Worm (Caenorhabditis elegans): Measurements from ENCODE around the gene ttr-50.

ttr-50 gene

DNA sequence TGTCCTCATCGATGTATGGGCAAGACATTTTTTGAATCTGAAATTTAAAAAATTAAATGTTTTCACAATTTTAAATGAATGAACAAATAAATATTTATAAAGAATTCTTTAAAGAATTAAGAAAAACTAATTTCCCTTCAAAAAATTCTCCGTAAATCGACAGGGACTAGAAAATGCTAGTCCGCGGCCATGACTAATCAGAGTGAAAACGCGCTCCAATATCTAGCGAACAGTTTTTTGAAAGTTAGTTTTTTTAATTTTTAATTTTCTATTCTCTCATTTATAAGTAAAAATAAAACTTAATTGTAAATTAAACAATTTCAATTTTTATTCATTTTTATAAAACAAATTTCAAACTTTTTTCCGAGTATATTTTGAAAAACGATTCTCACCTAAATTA is 48.0 kb downstream of the ttr-50 start:
- TF ChIP-seq nfya-2 (GFP tag; IDR thresholded peaks at IDR 0.05) (no peak), attf-5 (GFP tag; optimal IDR thresholded peaks at IDR 0.05) (no peak), rpc-1 (optimal IDR thresholded peaks at IDR 0.05) (no peak), rpc-1 (tag; optimal IDR thresholded peaks at IDR 0.05) (no peak), rec-8 (tag; optimal IDR thresholded peaks at IDR 0.05) (no peak), madf-6 (GFP tag; IDR thresholded peaks at IDR 0.05) (peak; percentile 42; the same call in 1 of the 2 replicates), D2030.7 (GFP tag; IDR thresholded peaks at IDR 0.05) (peak; percentile 47; the same call in 1 of the 2 replicates), lin-35 (GFP tag; optimal IDR thresholded peaks at IDR 0.05) (peak in 1 of 3 experiments; percentile 57), lin-40 (tag; optimal IDR thresholded peaks at IDR 0.05) (no peak), B0035.1 (tag; optimal IDR thresholded peaks at IDR 0.05) (no peak), die-1 (tag; optimal IDR thresholded peaks at IDR 0.05) (no peak), snpc-1.1 (tag; optimal IDR thresholded peaks at IDR 0.05; ENCODE audit: insufficient read depth) (no peak), repo-1 (tag; optimal IDR thresholded peaks at IDR 0.05) (no peak), ama-1 (optimal IDR thresholded peaks at IDR 0.05) (no peak), ama-1 (GFP tag; optimal IDR thresholded peaks at IDR 0.05) (peak in 1 of 2 experiments; percentile 28), somi-1 (GFP tag; optimal IDR thresholded peaks at IDR 0.05) (no peak), dpff-1 (tag; optimal IDR thresholded peaks at IDR 0.05) (no peak), snpc-1.3 (tag; optimal IDR thresholded peaks at IDR 0.05; ENCODE audit: insufficient read depth) (peak; percentile 8), tbp1 (GFP tag; optimal IDR thresholded peaks at IDR 0.05) (no peak), ceh-100 (GFP tag; IDR thresholded peaks at IDR 0.05) (no peak), nhr-90 (tag; optimal IDR thresholded peaks at IDR 0.05) (no peak), B0336.3 (GFP tag; IDR thresholded peaks at IDR 0.05) (no peak), Y53G8AR.9 (GFP tag; conservative IDR thresholded peaks at IDR 0.05) (no peak), nfyb-1 (GFP tag; IDR thresholded peaks at IDR 0.05) (0 out of 2 replicates have a peak, but pooled peaks have one; percentile 27), rcor-1 (GFP tag; IDR thresholded peaks at IDR 0.05) (no peak), pbrm-1 (GFP tag; IDR thresholded peaks at IDR 0.05) (no peak), F57A8.1 (GFP tag; optimal IDR thresholded peaks at IDR 0.05) (no peak), pha-4 (tag; optimal IDR thresholded peaks at IDR 0.05) (no peak), F23B12.7 (tag; optimal IDR thresholded peaks at IDR 0.05; ENCODE audit: insufficient read depth) (peak; percentile 27), chd-7 (tag; optimal IDR thresholded peaks at IDR 0.05) (no peak), ets-4 (GFP tag; optimal IDR thresholded peaks at IDR 0.05) (no peak), dpl-1 (GFP tag; optimal IDR thresholded peaks at IDR 0.05) (no peak), ceh-91 (GFP tag; IDR thresholded peaks at IDR 0.05) (no peak), akir-1 (GFP tag; optimal IDR thresholded peaks at IDR 0.05) (no peak), T26A5.8 (tag; optimal IDR thresholded peaks at IDR 0.05) (no peak), mcd-1 (GFP tag; IDR thresholded peaks at IDR 0.05) (peak; percentile 39; the same call in 1 of the 2 replicates), tlf-1 (GFP tag; optimal IDR thresholded peaks at IDR 0.05) (no peak), sea-2 (GFP tag; IDR thresholded peaks at IDR 0.05) (no peak), athp-1 (tag; optimal IDR thresholded peaks at IDR 0.05) (no peak), lag-1 (GFP tag; IDR thresholded peaks at IDR 0.05) (no peak), xnd-1 (tag; optimal IDR thresholded peaks at IDR 0.05) (no peak), ztf-3 (GFP tag; optimal IDR thresholded peaks at IDR 0.05) (no peak), madf-3 (GFP tag; IDR thresholded peaks at IDR 0.05) (no peak), bed-1 (GFP tag; IDR thresholded peaks at IDR 0.05) (no peak), let-526 (GFP tag; IDR thresholded peaks at IDR 0.05) (no peak), sdz-38 (tag; optimal IDR thresholded peaks at IDR 0.05) (no peak), C06A6.2 (GFP tag; conservative IDR thresholded peaks at IDR 0.05) (no peak)

Measured in whole organism, young adult.